Fruit fly (Drosophila melanogaster): ENCODE measurements around the gene Rh7.

The Rh7 gene

dm6 chr3L:12222945-12223634 is 47.8 kb upstream of the Rh7 start (continued):
- TF ChIP-seq CG9817 (tag; optimal IDR thresholded peaks at IDR 0.05) (no peak), E2f1 (GFP tag; IDR thresholded peaks at IDR 0.05) (peak; percentile 39; the same call in 1 of the 2 replicates), CG8924 (tag; optimal IDR thresholded peaks at IDR 0.05) (peak; percentile 46), CG18599 (GFP tag; optimal IDR thresholded peaks at IDR 0.05) (peak; percentile 4), CG11398 (GFP tag; optimal IDR thresholded peaks at IDR 0.05) (no peak), Neu2 (GFP tag; optimal IDR thresholded peaks at IDR 0.05; ENCODE audit: borderline replicate concordance) (no peak), phol (tag; optimal IDR thresholded peaks at IDR 0.05) (peak; percentile 41), disco-r (GFP tag; optimal IDR thresholded peaks at IDR 0.05) (no peak), sima (GFP tag; optimal IDR thresholded peaks at IDR 0.05) (no peak), gro (GFP tag; optimal IDR thresholded peaks at IDR 0.05) (no peak), CG3838 (GFP tag; optimal IDR thresholded peaks at IDR 0.05) (no peak), D19B (GFP tag; optimal IDR thresholded peaks at IDR 0.05) (no peak), CG6254 (GFP tag; optimal IDR thresholded peaks at IDR 0.05) (no peak), CG10654 (GFP tag; optimal IDR thresholded peaks at IDR 0.05) (no peak), CG5245 (GFP tag; optimal IDR thresholded peaks at IDR 0.05) (no peak), CG8290 (GFP tag; optimal IDR thresholded peaks at IDR 0.05) (no peak), CG8290 (tag; optimal IDR thresholded peaks at IDR 0.05) (no peak), ATbp (GFP tag; optimal IDR thresholded peaks at IDR 0.05) (peak; percentile 6), Fer1 (GFP tag; optimal IDR thresholded peaks at IDR 0.05) (no peak), eve (GFP tag; optimal IDR thresholded peaks at IDR 0.05) (peak in 1 of 2 experiments; percentile 54), Pdp1 (GFP tag; optimal IDR thresholded peaks at IDR 0.05) (no peak), sd (tag; optimal IDR thresholded peaks at IDR 0.05) (peak; percentile 72), zen (tag; optimal IDR thresholded peaks at IDR 0.05) (no peak), ash1 (GFP tag; optimal IDR thresholded peaks at IDR 0.05) (no peak), CG10147 (GFP tag; optimal IDR thresholded peaks at IDR 0.05) (no peak), Eip74EF (GFP tag; optimal IDR thresholded peaks at IDR 0.05) (no peak), CG18764 (GFP tag; optimal IDR thresholded peaks at IDR 0.05) (no peak), Hsf (GFP tag; optimal IDR thresholded peaks at IDR 0.05) (no peak), bbx (GFP tag; IDR thresholded peaks at IDR 0.05; ENCODE audit: partially characterized antibody) (no peak), CG4282 (GFP tag; optimal IDR thresholded peaks at IDR 0.05) (no peak), fd96Cb (tag; optimal IDR thresholded peaks at IDR 0.05) (peak; percentile 11), ems (GFP tag; optimal IDR thresholded peaks at IDR 0.05) (no peak), CG10462 (GFP tag; optimal IDR thresholded peaks at IDR 0.05) (no peak), tup (GFP tag; optimal IDR thresholded peaks at IDR 0.05) (no peak), CTCF (GFP tag; optimal IDR thresholded peaks at IDR 0.05) (no peak), nmo (GFP tag; optimal IDR thresholded peaks at IDR 0.05) (peak; percentile 48), CG3065 (GFP tag; optimal IDR thresholded peaks at IDR 0.05) (no peak), ap (GFP tag; IDR thresholded peaks at IDR 0.05) (no peak), CG10959 (GFP tag; IDR thresholded peaks at IDR 0.05) (no peak), ttk (GFP tag; IDR thresholded peaks at IDR 0.05) (no peak), CG18619 (GFP tag; optimal IDR thresholded peaks at IDR 0.05) (no peak), en (GFP tag; optimal IDR thresholded peaks at IDR 0.05) (no peak), ci (GFP tag; IDR thresholded peaks at IDR 0.05) (peak; percentile 86), Ada2b (GFP tag; IDR thresholded peaks at IDR 0.05) (peak; percentile 42; the same call in 1 of the 2 replicates), corto (GFP tag; optimal IDR thresholded peaks at IDR 0.05) (no peak), CG18262 (tag; optimal IDR thresholded peaks at IDR 0.05) (peak; percentile 56), aop (GFP tag; IDR thresholded peaks at IDR 0.05) (no peak), CG12391 (tag; optimal IDR thresholded peaks at IDR 0.05) (peak; percentile 51), Aef1 (GFP tag; IDR thresholded peaks at IDR 0.05) (no peak; the same call in 2 of the 3 replicates), CG6854 (GFP tag; optimal IDR thresholded peaks at IDR 0.05) (no peak), Dfd (GFP tag; optimal IDR thresholded peaks at IDR 0.05) (no peak)

Data from whole organism, embryonic.